Fruit fly (Drosophila melanogaster) whole organism, prepupa: ENCODE measurements around the gene Kr-h2.

Experiments used
- Blimp-1 ChIP-seq: fragments of 200-800 bp; sonication (Bioruptor generic); optimal IDR thresholded peaks from 3 replicates; lab custom pipeline; 2017; ENCODE audit warnings: missing biosample characterization, missing genetic modification characterization, mild to moderate bottlenecking, moderate library complexity, missing genetic modification reagents
- CG10631 ChIP-seq: fragments of 200-800 bp; sonication (Bioruptor generic); optimal IDR thresholded peaks from 2 replicates; lab custom pipeline; 2016; ENCODE audit warnings: missing biosample characterization, missing genetic modification characterization
- CG10669 ChIP-seq: fragments of 200-800 bp; sonication (Bioruptor generic); optimal IDR thresholded peaks from 3 replicates; lab custom pipeline; 2018; ENCODE audit warnings: missing biosample characterization, mild to moderate bottlenecking, missing genetic modification characterization, moderate library complexity
- CG11294 ChIP-seq: fragments of 200-800 bp; sonication (Bioruptor generic); IDR thresholded peaks from 2 replicates; pipeline ENCODE4 v1.3.6; 2022; ENCODE audit warnings: missing biosample characterization, missing genetic modification characterization
- CG16779 ChIP-seq: fragments of 200-800 bp; sonication (Bioruptor generic); optimal IDR thresholded peaks from 3 replicates; lab custom pipeline; 2017; ENCODE audit warnings: missing biosample characterization, mild to moderate bottlenecking, missing genetic modification characterization
- CG3032 ChIP-seq: fragments of 200-800 bp; optimal IDR thresholded peaks from 2 replicates; lab custom pipeline; 2019; ENCODE audit warnings: missing biosample characterization, mild to moderate bottlenecking, missing genetic modification characterization, moderate library complexity
- CG31627 ChIP-seq: fragments of 200-800 bp; sonication (Bioruptor generic); optimal IDR thresholded peaks from 3 replicates; lab custom pipeline; 2016; ENCODE audit warnings: missing biosample characterization, missing genetic modification characterization
- CG34406 ChIP-seq: fragments of 200-800 bp; sonication (Bioruptor generic); optimal IDR thresholded peaks from 3 replicates; lab custom pipeline; 2016; ENCODE audit warnings: missing biosample characterization, missing genetic modification characterization
- CG3919 ChIP-seq: fragments of 200-800 bp; sonication (Bioruptor generic); optimal IDR thresholded peaks from 3 replicates; lab custom pipeline; 2016; ENCODE audit warnings: missing biosample characterization, missing genetic modification characterization
- CG6163 ChIP-seq: fragments of 200-800 bp; sonication (Bioruptor generic); IDR thresholded peaks from 3 replicates; pipeline ENCODE4 v1.3.6; 2022; ENCODE audit warnings: missing biosample characterization, missing genetic modification characterization
- CG6276 ChIP-seq: fragments of 200-800 bp; sonication (Bioruptor generic); optimal IDR thresholded peaks from 2 replicates; lab custom pipeline; 2017; ENCODE audit warnings: missing biosample characterization, mild to moderate bottlenecking, missing genetic modification characterization
- CG6792 ChIP-seq: fragments of 200-800 bp; sonication (Bioruptor generic); optimal IDR thresholded peaks from 3 replicates; lab custom pipeline; 2016; ENCODE audit warnings: missing biosample characterization, missing genetic modification characterization
- CG6854 ChIP-seq: fragments of 200-800 bp; sonication (Bioruptor generic); optimal IDR thresholded peaks from 2 replicates; lab custom pipeline; 2017; ENCODE audit warnings: missing biosample characterization, mild to moderate bottlenecking, missing genetic modification characterization
- CG8119 ChIP-seq: fragments of 200-800 bp; sonication (Bioruptor generic); IDR thresholded peaks from 3 replicates; pipeline ENCODE4 v1.3.6; 2022; ENCODE audit warnings: missing biosample characterization, missing genetic modification characterization
- CG8319 ChIP-seq: fragments of 200-800 bp; sonication (Bioruptor generic); optimal IDR thresholded peaks from 3 replicates; lab custom pipeline; 2016; ENCODE audit warnings: missing biosample characterization, missing genetic modification characterization
- CG8632 ChIP-seq: fragments of 200-800 bp; sonication (Bioruptor generic); optimal IDR thresholded peaks from 3 replicates; lab custom pipeline; 2016; ENCODE audit warnings: missing biosample characterization, missing genetic modification characterization
- Eip78C ChIP-seq: fragments of 200-800 bp; sonication (Bioruptor generic); peaks from one replicate; lab custom pipeline; 2016; ENCODE audit warnings: missing biosample characterization, missing genetic modification characterization
- Eip93F ChIP-seq: fragments of 200-800 bp; sonication (Bioruptor generic); optimal IDR thresholded peaks from 2 replicates; lab custom pipeline; 2016; ENCODE audit warnings: missing biosample characterization, mild to moderate bottlenecking, missing genetic modification characterization
- Ets21C ChIP-seq: fragments of 200-800 bp; sonication (Bioruptor generic); optimal IDR thresholded peaks from 3 replicates; lab custom pipeline; 2016; ENCODE audit warnings: missing biosample characterization, missing genetic modification characterization
- Ets96B ChIP-seq: fragments of 200-800 bp; optimal IDR thresholded peaks from 2 replicates; lab custom pipeline; 2019; ENCODE audit warnings: missing biosample characterization, mild to moderate bottlenecking, missing genetic modification characterization, moderate library complexity
- Gug ChIP-seq: fragments of 200-800 bp; sonication (Bioruptor generic); IDR thresholded peaks from 2 replicates; pipeline ENCODE4 v1.3.6; 2022; ENCODE audit warnings: missing biosample characterization, missing genetic modification characterization
- Hr38 ChIP-seq: sonication (Bioruptor generic); optimal IDR thresholded peaks from 2 replicates; lab custom pipeline; 2016; ENCODE audit warnings: missing biosample characterization, missing genetic modification characterization
- Hr39 ChIP-seq: fragments of 200-800 bp; sonication (Bioruptor generic); optimal IDR thresholded peaks from 2 replicates; lab custom pipeline; 2016; ENCODE audit warnings: missing biosample characterization, missing genetic modification characterization
- Met ChIP-seq: fragments of 200-800 bp; sonication (Bioruptor generic); optimal IDR thresholded peaks from 3 replicates; lab custom pipeline; 2016; ENCODE audit warnings: missing biosample characterization, missing genetic modification characterization
- OdsH ChIP-seq: fragments of 200-800 bp; sonication (Bioruptor generic); optimal IDR thresholded peaks from 3 replicates; lab custom pipeline; 2016; ENCODE audit warnings: missing biosample characterization, missing genetic modification characterization
- Smox ChIP-seq: fragments of 200-800 bp; sonication (Bioruptor generic); optimal IDR thresholded peaks from 3 replicates; lab custom pipeline; 2016; ENCODE audit warnings: missing biosample characterization, missing genetic modification characterization
- Sox102F ChIP-seq: fragments of 200-800 bp; sonication (Bioruptor generic); optimal IDR thresholded peaks from 2 replicates; lab custom pipeline; 2016; ENCODE audit warnings: missing biosample characterization, mild to moderate bottlenecking, missing genetic modification characterization
- Sox14 ChIP-seq: fragments of 200-800 bp; sonication (Bioruptor generic); optimal IDR thresholded peaks from 3 replicates; lab custom pipeline; 2016; ENCODE audit warnings: missing biosample characterization, missing genetic modification characterization
- Sox15 ChIP-seq: fragments of 200-800 bp; sonication (Bioruptor generic); optimal IDR thresholded peaks from 3 replicates; lab custom pipeline; 2016; ENCODE audit warnings: missing biosample characterization, missing genetic modification characterization
- acj6 ChIP-seq: fragments of 200-800 bp; sonication (Bioruptor generic); optimal IDR thresholded peaks from 3 replicates; lab custom pipeline; 2016; ENCODE audit warnings: missing biosample characterization, missing genetic modification characterization
- cyc ChIP-seq: fragments of 200-800 bp; sonication (Bioruptor generic); optimal IDR thresholded peaks from 3 replicates; lab custom pipeline; 2016; ENCODE audit warnings: missing biosample characterization, missing genetic modification characterization
- dac ChIP-seq: fragments of 200-800 bp; sonication (Bioruptor generic); optimal IDR thresholded peaks from 2 replicates; lab custom pipeline; 2017; ENCODE audit warnings: missing biosample characterization, mild to moderate bottlenecking, missing genetic modification characterization
- eg ChIP-seq: fragments of 200-800 bp; sonication (Bioruptor generic); IDR thresholded peaks from 3 replicates; pipeline ENCODE4 v1.3.6; 2022; ENCODE audit warnings: missing biosample characterization, missing genetic modification characterization
- fd85E ChIP-seq: fragments of 200-800 bp; sonication (Bioruptor generic); optimal IDR thresholded peaks from 3 replicates; lab custom pipeline; 2016; ENCODE audit warnings: missing biosample characterization, missing genetic modification characterization
- fkh ChIP-seq: fragments of 200-800 bp; sonication (Bioruptor generic); optimal IDR thresholded peaks from 3 replicates; lab custom pipeline; 2017; ENCODE audit warnings: missing biosample characterization, mild to moderate bottlenecking, missing genetic modification characterization, moderate library complexity
- lz ChIP-seq: fragments of 200-800 bp; sonication (Bioruptor generic); optimal IDR thresholded peaks from 3 replicates; lab custom pipeline; 2016; ENCODE audit warnings: missing biosample characterization, missing genetic modification characterization
- net ChIP-seq: fragments of 200-800 bp; sonication (Bioruptor generic); optimal IDR thresholded peaks from 3 replicates; lab custom pipeline; 2016; ENCODE audit warnings: missing biosample characterization, missing genetic modification characterization
- spab ChIP-seq: fragments of 200-800 bp; sonication (Bioruptor generic); optimal IDR thresholded peaks from 2 replicates; lab custom pipeline; 2017; ENCODE audit warnings: missing biosample characterization, mild to moderate bottlenecking, missing genetic modification characterization, missing genetic modification reagents
- ss ChIP-seq, 2 experiments: fragments of 200-800 bp; sonication (Bioruptor generic); optimal IDR thresholded peaks; 2 replicates in 1 of 2; 3 replicates in 1 of 2; lab custom pipeline; 2017 to 2018; ENCODE audit warnings: mild to moderate bottlenecking in 2 of 2, missing biosample characterization in 2 of 2, missing genetic modification characterization in 2 of 2, moderate library complexity in 1 of 2
- svp ChIP-seq: fragments of 200-800 bp; sonication (Bioruptor generic); peaks from one replicate; lab custom pipeline; 2016; ENCODE audit warnings: missing biosample characterization, missing genetic modification characterization
- topi ChIP-seq: fragments of 200-800 bp; sonication (Bioruptor generic); optimal IDR thresholded peaks from 3 replicates; lab custom pipeline; 2016; ENCODE audit warnings: missing biosample characterization, missing genetic modification characterization
- vri ChIP-seq: fragments of 200-800 bp; sonication (Bioruptor generic); optimal IDR thresholded peaks from 3 replicates; lab custom pipeline; 2016; ENCODE audit warnings: missing biosample characterization, mild to moderate bottlenecking, missing genetic modification characterization

The Kr-h2 gene

DNA sequence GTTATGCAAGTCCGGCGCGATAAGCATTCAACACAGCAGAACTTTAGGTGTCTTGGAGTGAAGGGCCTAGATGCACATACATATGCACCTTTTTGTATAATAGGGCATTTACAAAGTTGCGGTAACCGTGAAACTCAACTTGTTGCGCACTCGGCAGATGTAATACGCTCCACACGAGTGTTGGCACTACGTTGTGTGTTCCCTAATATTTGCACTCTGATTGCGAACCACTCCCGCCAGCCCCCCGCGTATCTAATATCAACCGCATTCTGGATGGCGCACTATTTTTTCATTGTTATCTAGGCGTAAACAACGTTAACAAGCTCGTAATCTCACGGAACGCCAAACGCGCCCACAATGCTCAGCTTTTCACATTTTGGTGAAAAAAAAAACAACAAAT is 9.5 kb downstream of the Kr-h2 start:
- no peak for TF ChIP-seq Hr38 (GFP tag; lab: Kevin White, UChicago)
- TF ChIP-seq Ets21C (GFP tag; lab: Kevin White, UChicago), result no peak
- peak; percentile 39 for TF ChIP-seq CG16779 (tag; lab: Kevin White, UChicago)
- peak; percentile 91 for TF ChIP-seq fkh (GFP tag; lab: Kevin White, UChicago)
- peak; percentile 28; the same call in 1 of the 3 replicates for TF ChIP-seq CG6163 (GFP tag; lab: Robert Waterston, UW)

DNA sequence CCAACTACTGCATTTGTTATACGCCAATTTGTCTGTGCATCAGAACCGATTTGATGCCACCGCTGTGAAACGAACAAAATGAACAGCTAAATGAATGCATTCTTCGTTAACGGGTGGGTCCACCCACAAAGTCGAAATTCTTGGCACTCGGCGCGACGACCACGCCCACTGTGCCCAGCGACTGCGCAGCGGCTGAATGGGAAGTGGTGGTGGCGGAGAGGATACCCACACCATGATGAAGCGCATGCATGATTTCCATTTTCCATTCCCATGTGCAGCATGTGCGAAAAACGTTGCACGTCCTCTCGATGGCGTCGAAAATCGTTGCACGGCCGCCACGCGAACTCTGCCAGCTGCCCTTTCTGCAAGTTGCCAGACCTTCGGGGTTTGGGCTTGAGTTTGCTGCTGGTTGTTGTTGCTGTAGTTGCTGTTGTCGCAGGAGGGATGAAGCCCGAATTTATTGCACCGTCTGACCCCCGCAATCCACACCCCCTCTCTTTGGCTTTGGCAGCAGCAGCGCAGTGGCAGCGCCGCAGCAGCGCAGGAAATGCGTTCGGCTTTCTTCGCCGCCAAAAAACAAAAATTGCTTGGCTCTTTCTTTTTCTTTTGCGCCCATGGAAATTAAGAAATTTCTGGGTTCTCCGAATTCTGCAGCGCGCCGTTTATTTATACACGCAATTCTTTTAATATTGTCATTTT is 10.5 kb downstream of the Kr-h2 start:
- TF ChIP-seq fkh (GFP tag; lab: Kevin White, UChicago) (no peak), lz (GFP tag; lab: Kevin White, UChicago) (no peak), CG6163 (GFP tag; lab: Robert Waterston, UW) (peak; percentile 29; the same call in 1 of the 3 replicates), Blimp-1 (GFP tag; lab: Kevin White, UChicago) (peak; percentile 42), ss (GFP tag; optimal IDR thresholded peaks at IDR 0.05; lab: Kevin White, UChicago) (peak; percentile 54 to 73), Eip93F (GFP tag; lab: Kevin White, UChicago) (peak; percentile 73), svp (peak; percentile 93), CG6854 (GFP tag; lab: Kevin White, UChicago) (peak; percentile 72), Hr39 (GFP tag; lab: Kevin White, UChicago) (peak; percentile 4), dac (GFP tag; lab: Kevin White, UChicago) (no peak), Eip78C (GFP tag; lab: Kevin White, UChicago) (peak; percentile 93), Met (peak; percentile 100)

DNA sequence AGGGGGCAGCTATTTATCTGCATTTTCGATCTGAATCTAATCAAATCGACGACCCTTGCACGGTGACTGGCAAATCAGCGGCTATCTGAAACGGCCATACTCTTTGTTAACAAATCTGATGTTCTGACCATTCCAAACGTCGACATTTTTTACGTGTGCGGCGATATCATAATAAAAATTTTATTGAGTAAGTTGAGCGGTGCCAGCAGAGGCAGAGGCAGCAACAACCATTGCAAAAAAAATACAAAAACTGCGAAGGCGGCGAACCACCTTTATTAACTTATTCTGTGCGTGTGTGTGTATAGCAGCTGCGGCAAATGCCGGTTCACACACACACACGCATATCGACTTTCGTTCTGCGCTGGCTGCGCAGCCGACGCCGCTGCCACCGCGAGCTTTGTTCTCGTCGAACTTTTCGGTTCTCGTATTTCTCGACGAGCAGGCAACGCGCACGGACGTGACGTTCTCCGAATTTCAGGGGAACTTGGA is 11.4 kb downstream of the Kr-h2 start, which contains the start of gene Kr-h1:
Gene Kr-h1 (plus strand): TSS at position 447 of the 489 bp plus-strand sequence.
- no peak for TF ChIP-seq fd85E (GFP tag; lab: Kevin White, UChicago)
- TF ChIP-seq CG8319, result no peak
- no peak for TF ChIP-seq CG8119 (GFP tag; lab: Robert Waterston, UW)
- no peak for TF ChIP-seq Ets21C (GFP tag; lab: Kevin White, UChicago)
- no peak for TF ChIP-seq net (GFP tag; lab: Kevin White, UChicago)
- TF ChIP-seq vri (GFP tag; lab: Kevin White, UChicago), result peak; percentile 84
- TF ChIP-seq Hr38 (GFP tag; lab: Kevin White, UChicago), result no peak
- TF ChIP-seq CG3919 (GFP tag; lab: Kevin White, UChicago), result no peak
- TF ChIP-seq Eip93F (GFP tag; lab: Kevin White, UChicago), result no peak
- no peak for TF ChIP-seq Smox (GFP tag; lab: Kevin White, UChicago)
- TF ChIP-seq Met, result peak; percentile 90
- no peak for TF ChIP-seq fkh (GFP tag; lab: Kevin White, UChicago)
- TF ChIP-seq CG11294, result no peak
- TF ChIP-seq Sox15 (GFP tag; lab: Kevin White, UChicago), result no peak
- peak; percentile 13 for TF ChIP-seq CG6854 (GFP tag; lab: Kevin White, UChicago)
- TF ChIP-seq CG10631 (GFP tag; lab: Kevin White, UChicago), result no peak
- TF ChIP-seq CG10669 (GFP tag; lab: Kevin White, UChicago), result no peak
- TF ChIP-seq CG3032 (tag; lab: Kevin White, UChicago), result no peak
- no peak for TF ChIP-seq topi
- TF ChIP-seq Blimp-1 (GFP tag; lab: Kevin White, UChicago), result peak; percentile 54
- no peak for TF ChIP-seq Hr39 (GFP tag; lab: Kevin White, UChicago)
- TF ChIP-seq CG6276 (GFP tag; lab: Kevin White, UChicago), result no peak
- no peak for TF ChIP-seq Gug
- TF ChIP-seq cyc (GFP tag; lab: Kevin White, UChicago), result no peak
- no peak for TF ChIP-seq CG16779 (tag; lab: Kevin White, UChicago)
- TF ChIP-seq acj6, result no peak
- no peak for TF ChIP-seq CG8632 (GFP tag; lab: Kevin White, UChicago)
- no peak for TF ChIP-seq OdsH (GFP tag; lab: Kevin White, UChicago)
- TF ChIP-seq CG34406 (GFP tag; lab: Kevin White, UChicago), result no peak
- peak; percentile 68 for TF ChIP-seq svp
- no peak for TF ChIP-seq Ets96B (tag; lab: Kevin White, UChicago)
- no peak for TF ChIP-seq dac (GFP tag; lab: Kevin White, UChicago)
- no peak for TF ChIP-seq spab
- TF ChIP-seq CG6792, result no peak
- no peak for TF ChIP-seq CG31627 (GFP tag; lab: Kevin White, UChicago)
- TF ChIP-seq eg, result no peak
- no peak for TF ChIP-seq Sox102F
- peak; percentile 71 for TF ChIP-seq Eip78C (GFP tag; lab: Kevin White, UChicago)
- TF ChIP-seq Sox14 (GFP tag; lab: Kevin White, UChicago), result peak; percentile 41
